Fruit fly (Drosophila melanogaster): ENCODE data around the gene mnd.

dm6 chr3L:15011142-15011541, 26.2 kb downstream of the mnd start:
- TF ChIP-seq EcR (GFP tag; optimal IDR thresholded peaks at IDR 0.05) = no peak
- no peak for TF ChIP-seq CG8478 (optimal IDR thresholded peaks at IDR 0.05)
- TF ChIP-seq usp (GFP tag; optimal IDR thresholded peaks at IDR 0.05) = no peak
- no peak for TF ChIP-seq Dll (optimal IDR thresholded peaks at IDR 0.05)
- no peak for TF ChIP-seq psq (optimal IDR thresholded peaks at IDR 0.05)

All from whole organism.